Fruit fly (Drosophila melanogaster) whole organism, wandering third instar larva: ENCODE measurements around the gene CG13978.

Experiments
- CG9705 ChIP-seq: fragments of 200-800 bp; sonication (Bioruptor generic); optimal IDR thresholded peaks from 2 replicates; lab custom pipeline; 2018; ENCODE audit warnings: missing biosample characterization, mild to moderate bottlenecking, missing genetic modification characterization
- CrebA ChIP-seq: fragments of 200-800 bp; sonication (Bioruptor generic); optimal IDR thresholded peaks from 2 replicates; lab custom pipeline; 2016; ENCODE audit warnings: missing biosample characterization, mild to moderate bottlenecking, missing genetic modification characterization, borderline replicate concordance
- Dfd ChIP-seq: fragments of >200 bp; optimal IDR thresholded peaks from 2 replicates; lab custom pipeline; 2017; ENCODE audit warnings: missing biosample characterization, missing genetic modification characterization
- Hnf4 ChIP-seq: fragments of 200-800 bp; sonication (Bioruptor generic); optimal IDR thresholded peaks from 2 replicates; lab custom pipeline; 2016; ENCODE audit warnings: missing biosample characterization, mild to moderate bottlenecking, missing genetic modification characterization
- Jra ChIP-seq: sonication (Bioruptor generic); optimal IDR thresholded peaks from 2 replicates; lab custom pipeline; 2016; ENCODE audit warnings: missing biosample characterization, missing genetic modification characterization
- Myc ChIP-seq: fragments of >200 bp; optimal IDR thresholded peaks from 2 replicates; lab custom pipeline; 2017
- Rel ChIP-seq, 2 experiments: fragments of 200-800 bp; sonication (Bioruptor generic) in 1 of 2; optimal IDR thresholded peaks; 2 replicates in 1 of 2; 3 replicates in 1 of 2; lab custom pipeline; 2016 to 2019; ENCODE audit warnings: mild to moderate bottlenecking in 2 of 2, missing biosample characterization in 2 of 2, missing genetic modification characterization in 2 of 2, moderate library complexity in 1 of 2
- Vsx2 ChIP-seq: fragments of 200-300, 225-300 bp; sonication (Bioruptor generic); optimal IDR thresholded peaks from 2 replicates; lab custom pipeline; 2018; ENCODE audit warnings: missing biosample characterization, missing genetic modification characterization; ENCODE audit not compliant: partially characterized antibody
- brk ChIP-seq: fragments of 200-800 bp; sonication (Bioruptor generic); optimal IDR thresholded peaks from 2 replicates; lab custom pipeline; 2016; ENCODE audit warnings: missing biosample characterization, mild to moderate bottlenecking, missing genetic modification characterization
- usp ChIP-seq: fragments of >200 bp; optimal IDR thresholded peaks from 2 replicates; lab custom pipeline; 2017; ENCODE audit warnings: missing biosample characterization, missing genetic modification characterization
- woc ChIP-seq: sonication (Bioruptor generic); optimal IDR thresholded peaks from 2 replicates; lab custom pipeline; 2016; ENCODE audit warnings: missing biosample characterization, mild to moderate bottlenecking, missing genetic modification characterization

dm6 chr3R:27462917-27463316 lies 1.1 kb upstream of the CG13978 start:
- TF ChIP-seq Dfd: no peak
- TF ChIP-seq CG9705 (GFP tag; lab: Kevin White, UChicago): no peak
- TF ChIP-seq Myc (lab: Kevin White, UChicago): no peak
- TF ChIP-seq CrebA (GFP tag; lab: Kevin White, UChicago): no peak
- no peak for TF ChIP-seq woc (GFP tag; lab: Kevin White, UChicago)
- TF ChIP-seq usp (GFP tag; lab: Kevin White, UChicago): no peak
- TF ChIP-seq Rel (GFP tag; optimal IDR thresholded peaks at IDR 0.05; lab: Kevin White, UChicago): no peak
- TF ChIP-seq Rel (tag; optimal IDR thresholded peaks at IDR 0.05; lab: Kevin White, UChicago): no peak
- no peak for TF ChIP-seq Vsx2 (GFP tag; lab: Kevin White, UChicago)
- no peak for TF ChIP-seq brk (GFP tag; lab: Kevin White, UChicago)
- no peak for TF ChIP-seq Jra (GFP tag; lab: Kevin White, UChicago)
- no peak for TF ChIP-seq Hnf4 (GFP tag; lab: Kevin White, UChicago)
